Worm (Caenorhabditis elegans) whole organism, young adult: ENCODE data around the gene par-1.

ENCODE experiments used
- B0019.2 ChIP-seq: fragments of 200-800 bp; sonication (Bioruptor generic); conservative IDR thresholded peaks from 2 replicates; pipeline ENCODE4 v1.3.6; 2022; ENCODE audit warnings: missing genetic modification reagents, missing genetic modification characterization, missing compliant biosample characterization
- B0035.1 ChIP-seq: sonication (generic microtip); optimal IDR thresholded peaks from 2 replicates; lab custom pipeline; 2016; ENCODE audit warnings: missing genetic modification characterization, mild to moderate bottlenecking, missing compliant biosample characterization, missing genotype, missing genetic modification reagents
- C06A6.2 ChIP-seq: fragments of 200-800 bp; sonication (Bioruptor generic); conservative IDR thresholded peaks from 2 replicates; pipeline ENCODE4 v1.3.6; 2022; ENCODE audit warnings: missing genetic modification characterization, missing compliant biosample characterization
- D2030.7 ChIP-seq: fragments of 200-800 bp; sonication (Bioruptor generic); IDR thresholded peaks from 2 replicates; pipeline ENCODE4 v1.3.6; 2022; ENCODE audit warnings: missing genetic modification reagents, missing genetic modification characterization, missing compliant biosample characterization
- F33H1.4 ChIP-seq: fragments of 200-800 bp; sonication (Bioruptor generic); IDR thresholded peaks from 2 replicates; pipeline ENCODE4 v1.3.6; 2022; ENCODE audit warnings: missing genetic modification reagents, missing genetic modification characterization, missing compliant biosample characterization
- F37B4.10 ChIP-seq: fragments of 200-800 bp; sonication (Bioruptor generic); IDR thresholded peaks from 2 replicates; pipeline ENCODE4 v1.3.6; 2022; ENCODE audit warnings: missing genetic modification characterization, missing compliant biosample characterization
- F39B2.1 ChIP-seq: fragments of 200-800 bp; sonication (Bioruptor generic); IDR thresholded peaks from 2 replicates; pipeline ENCODE4 v1.3.6; 2022; ENCODE audit warnings: missing genetic modification reagents, missing genetic modification characterization, missing compliant biosample characterization
- F57C9.4 ChIP-seq: sonication (generic microtip); optimal IDR thresholded peaks from 2 replicates; lab custom pipeline; 2017; ENCODE audit warnings: mild to moderate bottlenecking, missing genetic modification characterization, missing compliant biosample characterization
- K12H6.12 ChIP-seq: fragments of 200-800 bp; sonication (Bioruptor generic); optimal IDR thresholded peaks from 2 replicates; lab custom pipeline; 2018; ENCODE audit warnings: mild to moderate bottlenecking, missing genetic modification characterization, missing compliant biosample characterization
- Y53G8AR.9 ChIP-seq: fragments of 200-800 bp; sonication (Bioruptor generic); conservative IDR thresholded peaks from 2 replicates; pipeline ENCODE4 v1.3.6; 2022; ENCODE audit warnings: missing genetic modification reagents, missing genetic modification characterization, missing compliant biosample characterization
- Y67H2A.10 ChIP-seq: fragments of 200-800 bp; sonication (Bioruptor generic); conservative IDR thresholded peaks from 2 replicates; pipeline ENCODE4 v1.3.6; 2022; ENCODE audit warnings: missing genetic modification reagents, missing genetic modification characterization, missing compliant biosample characterization
- aptf-2 ChIP-seq: fragments of 200-800 bp; sonication (Bioruptor generic); conservative IDR thresholded peaks from 2 replicates; pipeline ENCODE4 v1.3.6; 2022; ENCODE audit warnings: missing genetic modification reagents, missing genetic modification characterization, missing compliant biosample characterization
- athp-1 ChIP-seq: sonication (generic microtip); optimal IDR thresholded peaks from 2 replicates; lab custom pipeline; 2017; ENCODE audit warnings: mild to moderate bottlenecking, missing genetic modification characterization, missing compliant biosample characterization
- ceh-40 ChIP-seq: fragments of 200-800 bp; sonication (Bioruptor generic); IDR thresholded peaks from 2 replicates; pipeline ENCODE4 v1.3.6; 2022; ENCODE audit warnings: missing genetic modification characterization, missing compliant biosample characterization
- dpff-1 ChIP-seq: sonication (generic microtip); optimal IDR thresholded peaks from 2 replicates; lab custom pipeline; 2017; ENCODE audit warnings: mild to moderate bottlenecking, missing genetic modification characterization, missing compliant biosample characterization
- dpl-1 ChIP-seq: fragments of 150-350 bp; optimal IDR thresholded peaks from 2 replicates; lab custom pipeline; 2014; ENCODE audit warnings: missing biosample characterization, missing genetic modification reagents, missing genetic modification characterization
- ekl-4 ChIP-seq: fragments of 200-800 bp; sonication (Bioruptor generic); IDR thresholded peaks from 2 replicates; pipeline ENCODE4 v1.3.6; 2022; ENCODE audit warnings: missing genetic modification reagents, missing genetic modification characterization, missing compliant biosample characterization
- ets-4 ChIP-seq: fragments of 200-800 bp; sonication (Bioruptor generic); optimal IDR thresholded peaks from 2 replicates; lab custom pipeline; 2018; ENCODE audit warnings: mild to moderate bottlenecking, missing genetic modification characterization, missing compliant biosample characterization
- hmg-1.2 ChIP-seq: fragments of 200-800 bp; sonication (Bioruptor generic); IDR thresholded peaks from 2 replicates; pipeline ENCODE4 v1.3.6; 2022; ENCODE audit warnings: missing genetic modification reagents, missing genetic modification characterization, missing compliant biosample characterization
- let-607 ChIP-seq, 2 experiments: fragments of 200-800 bp in 1 of 2; sonication (Bioruptor generic) in 1 of 2; sonication (generic microtip) in 1 of 2; optimal IDR thresholded peaks; 2 replicates each; lab custom pipeline; 2016 to 2018; ENCODE audit warnings: mild to moderate bottlenecking in 2 of 2, missing compliant biosample characterization in 2 of 2, missing genetic modification characterization in 2 of 2, moderate library complexity in 2 of 2, missing genotype in 1 of 2
- lin-26 ChIP-seq: fragments of 200-800 bp; sonication (Bioruptor generic); IDR thresholded peaks from 2 replicates; pipeline ENCODE4 v1.3.6; 2022; ENCODE audit warnings: missing genetic modification reagents, missing genetic modification characterization, missing compliant biosample characterization
- lsy-27 ChIP-seq: sonication (generic microtip); optimal IDR thresholded peaks from 2 replicates; lab custom pipeline; 2017; ENCODE audit warnings: missing genetic modification characterization, mild to moderate bottlenecking, missing compliant biosample characterization, antibody characterized with exemption, missing genotype, borderline replicate concordance; ENCODE audit not compliant: insufficient read depth
- mel-28 ChIP-seq: sonication (generic microtip); optimal IDR thresholded peaks from 2 replicates; lab custom pipeline; 2016; ENCODE audit warnings: borderline replicate concordance, mild to moderate bottlenecking, missing genetic modification characterization, missing compliant biosample characterization
- nfya-1 ChIP-seq: sonication (generic microtip); optimal IDR thresholded peaks from 2 replicates; lab custom pipeline; 2017; ENCODE audit warnings: antibody characterized with exemption, missing compliant biosample characterization, missing genetic modification characterization, borderline replicate concordance; ENCODE audit not compliant: insufficient read depth
- nfya-2 ChIP-seq: fragments of 200-800 bp; sonication (Bioruptor generic); IDR thresholded peaks from 2 replicates; pipeline ENCODE4 v1.3.6; 2022; ENCODE audit warnings: missing genetic modification reagents, missing genetic modification characterization, missing compliant biosample characterization
- nfyb-1 ChIP-seq: fragments of 200-800 bp; sonication (Bioruptor generic); IDR thresholded peaks from 2 replicates; pipeline ENCODE4 v1.3.6; 2022; ENCODE audit warnings: missing genetic modification reagents, missing genetic modification characterization, missing compliant biosample characterization
- nhr-120 ChIP-seq: fragments of 200-800 bp; sonication (Bioruptor generic); IDR thresholded peaks from 2 replicates; pipeline ENCODE4 v1.3.6; 2022; ENCODE audit warnings: missing genetic modification characterization, missing compliant biosample characterization
- nhr-27 ChIP-seq: fragments of 200-800 bp; sonication (Bioruptor generic); optimal IDR thresholded peaks from 2 replicates; lab custom pipeline; 2018; ENCODE audit warnings: mild to moderate bottlenecking, missing genetic modification characterization, moderate library complexity, missing compliant biosample characterization
- nhr-80 ChIP-seq: sonication (generic microtip); optimal IDR thresholded peaks from 2 replicates; lab custom pipeline; 2016; ENCODE audit warnings: missing genetic modification characterization, missing compliant biosample characterization
- pbrm-1 ChIP-seq: fragments of 200-800 bp; sonication (Bioruptor generic); IDR thresholded peaks from 2 replicates; pipeline ENCODE4 v1.3.6; 2022; ENCODE audit warnings: missing genetic modification reagents, missing genetic modification characterization, missing compliant biosample characterization
- rcor-1 ChIP-seq: fragments of 200-800 bp; sonication (Bioruptor generic); IDR thresholded peaks from 2 replicates; pipeline ENCODE4 v1.3.6; 2022; ENCODE audit warnings: missing genetic modification reagents, missing genetic modification characterization, missing compliant biosample characterization
- sdz-38 ChIP-seq: sonication (generic microtip); optimal IDR thresholded peaks from 2 replicates; lab custom pipeline; 2016; ENCODE audit warnings: missing genotype, missing genetic modification characterization, missing compliant biosample characterization
- sea-2 ChIP-seq: fragments of 200-800 bp; sonication (Bioruptor generic); IDR thresholded peaks from 2 replicates; pipeline ENCODE4 v1.3.6; 2022; ENCODE audit warnings: missing genetic modification characterization, missing compliant biosample characterization
- ztf-3 ChIP-seq: fragments of 200-800 bp; sonication (Bioruptor generic); optimal IDR thresholded peaks from 2 replicates; lab custom pipeline; 2018; ENCODE audit warnings: mild to moderate bottlenecking, missing genetic modification characterization, missing compliant biosample characterization

Gene par-1

ce11 chrV:14179947-14180346, 34.8 kb upstream of the par-1 start, which contains the start of gene ZC376.8:
Gene ZC376.8, plus strand, starts transcription at chrV:14180247.
- no peak for TF ChIP-seq let-607 (tag; optimal IDR thresholded peaks at IDR 0.05; lab: Kevin White, UChicago)
- TF ChIP-seq ekl-4, result no peak
- TF ChIP-seq F37B4.10 (GFP tag; lab: Robert Waterston, UW), result no peak
- no peak for TF ChIP-seq F33H1.4
- no peak for TF ChIP-seq sea-2
- TF ChIP-seq dpff-1, result no peak
- no peak for TF ChIP-seq lsy-27 (tag; lab: Kevin White, UChicago)
- TF ChIP-seq Y67H2A.10, result no peak
- no peak for TF ChIP-seq dpl-1 (GFP tag; lab: Kevin White, UChicago)
- no peak for TF ChIP-seq Y53G8AR.9 (GFP tag; lab: Robert Waterston, UW)
- TF ChIP-seq nfya-1 (tag; lab: Kevin White, UChicago), result no peak
- no peak for TF ChIP-seq ets-4 (GFP tag; lab: Kevin White, UChicago)
- TF ChIP-seq K12H6.12, result no peak
- no peak for TF ChIP-seq C06A6.2
- no peak for TF ChIP-seq ztf-3 (GFP tag; lab: Kevin White, UChicago)
- TF ChIP-seq athp-1 (tag; lab: Kevin White, UChicago), result no peak
- TF ChIP-seq F39B2.1, result no peak
- no peak for TF ChIP-seq pbrm-1 (GFP tag; lab: Robert Waterston, UW)
- no peak for TF ChIP-seq hmg-1.2
- no peak for TF ChIP-seq B0035.1 (tag; lab: Kevin White, UChicago)
- TF ChIP-seq, all 124 proteins: peak for 0

- TF ChIP-seq hmg-1.2 (peak; percentile 58), aptf-2 (no peak)
Measured at ce11 chrV:14177657-14178129, 32.5 kb upstream of the par-1 start, which contains the start of gene ceh-74. Gene ceh-74, plus strand, starts transcription at chrV:14178079.

- no peak for TF ChIP-seq nhr-27 (tag; lab: Kevin White, UChicago)
- TF ChIP-seq ceh-40 (GFP tag; lab: Robert Waterston, UW), result no peak
- no peak for TF ChIP-seq lin-26 (GFP tag; lab: Robert Waterston, UW)
- no peak for TF ChIP-seq pbrm-1 (GFP tag; lab: Robert Waterston, UW)
- no peak for TF ChIP-seq mel-28 (tag; lab: Kevin White, UChicago)
- TF ChIP-seq B0019.2 (GFP tag; lab: Robert Waterston, UW), result no peak
- TF ChIP-seq nfyb-1 (GFP tag; lab: Robert Waterston, UW), result no peak
- no peak for TF ChIP-seq nhr-120 (GFP tag; lab: Robert Waterston, UW)
- TF ChIP-seq F57C9.4 (tag; lab: Kevin White, UChicago), result no peak
- TF ChIP-seq sdz-38 (tag; lab: Kevin White, UChicago), result no peak
- no peak for TF ChIP-seq rcor-1 (GFP tag; lab: Robert Waterston, UW)
- TF ChIP-seq nfya-2 (GFP tag; lab: Robert Waterston, UW), result no peak
Measured at ce11 chrV:14176572-14176971, 31.4 kb upstream of the par-1 start.

- TF ChIP-seq nhr-80 (tag; lab: Kevin White, UChicago) (peak; percentile 54), D2030.7 (GFP tag; lab: Robert Waterston, UW) (no peak)
Measured at ce11 chrV:14175216-14175615, 30.0 kb upstream of the par-1 start, which contains the start of gene cest-2.2. Gene cest-2.2, minus strand, starts transcription at chrV:14175355.
